Worm (Caenorhabditis elegans) whole organism, young adult: ENCODE measurements around the gene snu-23.

Source experiments
- Y53G8AR.9 ChIP-seq: fragments of 200-800 bp; sonication (Bioruptor generic); conservative IDR thresholded peaks from 2 replicates; pipeline ENCODE4 v1.3.6; 2022; ENCODE audit warnings: missing genetic modification reagents, missing genetic modification characterization, missing compliant biosample characterization
- ZK185.1 ChIP-seq: sonication (generic microtip); optimal IDR thresholded peaks from 2 replicates; lab custom pipeline; 2016; ENCODE audit warnings: mild to moderate bottlenecking, missing genetic modification characterization, missing compliant biosample characterization; ENCODE audit not compliant: poor library complexity, severe bottlenecking
- bed-2 ChIP-seq: fragments of 200-800 bp; sonication (Bioruptor generic); IDR thresholded peaks from 2 replicates; pipeline ENCODE4 v1.3.6; 2022; ENCODE audit warnings: missing genetic modification reagents, missing genetic modification characterization, missing compliant biosample characterization
- nfyb-1 ChIP-seq: fragments of 200-800 bp; sonication (Bioruptor generic); IDR thresholded peaks from 2 replicates; pipeline ENCODE4 v1.3.6; 2022; ENCODE audit warnings: missing genetic modification reagents, missing genetic modification characterization, missing compliant biosample characterization
- snpc-4 ChIP-seq, 5 experiments: fragments of 150-350 bp in 1 of 5; sonication (generic microtip) in 4 of 5; optimal IDR thresholded peaks; 2 replicates each; lab custom pipeline; 2014 to 2018; ENCODE audit warnings: missing genetic modification characterization in 5 of 5, missing biosample characterization in 3 of 5, antibody characterized with exemption in 2 of 5, mild to moderate bottlenecking in 2 of 5, missing compliant biosample characterization in 2 of 5, missing genotype in 2 of 5, moderate library complexity in 2 of 5, missing genetic modification reagents in 1 of 5

DNA sequence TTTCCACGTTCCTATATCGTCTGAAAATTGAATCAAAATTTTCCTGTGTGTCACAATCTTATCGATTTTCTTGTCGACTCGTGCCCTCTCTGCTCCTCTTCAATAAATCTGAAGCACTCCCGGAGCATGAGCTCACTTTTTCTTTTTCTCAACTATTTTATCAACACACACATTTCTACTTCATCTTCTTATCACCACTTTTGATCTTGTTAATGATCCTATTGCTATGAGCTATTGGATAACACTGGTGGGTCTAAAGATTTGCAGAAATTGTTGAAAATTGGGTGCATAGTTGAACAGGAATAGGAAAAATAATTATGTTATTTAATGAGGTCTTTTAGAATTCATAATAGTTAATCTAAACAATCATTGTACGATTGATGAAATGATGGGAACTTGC lies 35.3 kb upstream of the snu-23 start:
- TF ChIP-seq bed-2 (no peak), nfyb-1 (no peak), Y53G8AR.9 (GFP tag; lab: Robert Waterston, UW) (no peak), snpc-4 (GFP tag; optimal IDR thresholded peaks at IDR 0.05; lab: Kevin White, UChicago) (no peak), snpc-4 (tag; optimal IDR thresholded peaks at IDR 0.05; lab: Kevin White, UChicago) (no peak), ZK185.1 (tag; lab: Kevin White, UChicago) (no peak)
